Worm (Caenorhabditis elegans) whole organism, L1 larva: ENCODE measurements around the gene R05G6.4.

Experiments
- mef-2 ChIP-seq: fragments of 150-350 bp; optimal IDR thresholded peaks from 2 replicates; lab custom pipeline; 2014; ENCODE audit warnings: missing biosample characterization, missing genetic modification characterization
- nhr-28 ChIP-seq: fragments of 150-350 bp; optimal IDR thresholded peaks from 2 replicates; lab custom pipeline; 2014; ENCODE audit warnings: missing biosample characterization, missing genetic modification characterization

DNA sequence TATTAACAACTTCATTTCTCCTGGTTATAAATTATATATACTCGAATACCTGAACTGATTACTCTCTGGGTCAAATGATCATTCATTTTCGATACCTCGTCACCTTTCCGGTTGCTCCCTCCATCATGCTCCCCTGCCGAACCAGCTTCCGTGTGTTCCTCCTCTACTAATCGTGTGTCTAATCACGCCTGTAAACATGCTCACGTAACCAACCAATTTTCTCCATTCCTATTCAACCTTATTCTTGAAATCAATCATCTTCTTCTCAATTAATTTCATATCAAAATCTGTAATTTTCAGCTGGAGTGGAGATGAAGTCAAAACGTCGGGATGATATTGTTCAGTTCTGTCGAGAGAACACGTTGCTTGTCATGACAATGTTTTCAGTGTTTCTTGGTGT, 9.7 kb upstream of the R05G6.4 start, which contains the start of gene glt-6:
- TF ChIP-seq nhr-28 (tag; lab: Kevin White, UChicago) (no peak), mef-2 (no peak)
